Fruit fly (Drosophila melanogaster): ENCODE data around the gene Snoo.

Snoo gene

dm6 chr2L:7940459-7941343, 43.3 kb downstream of the Snoo start (continued):
- TF ChIP-seq row (GFP tag; IDR thresholded peaks at IDR 0.05) (no peak), Blimp-1 (GFP tag; optimal IDR thresholded peaks at IDR 0.05) (no peak), dimm (GFP tag; IDR thresholded peaks at IDR 0.05) (no peak), Lpt (GFP tag; optimal IDR thresholded peaks at IDR 0.05) (no peak), CG6272 (GFP tag; IDR thresholded peaks at IDR 0.05) (no peak), Tbp (GFP tag; optimal IDR thresholded peaks at IDR 0.05) (no peak), NfI (GFP tag; optimal IDR thresholded peaks at IDR 0.05) (peak; percentile 29), CG9437 (GFP tag; optimal IDR thresholded peaks at IDR 0.05) (no peak), sim (GFP tag; IDR thresholded peaks at IDR 0.05) (no peak), Fer1 (GFP tag; optimal IDR thresholded peaks at IDR 0.05) (peak; percentile 83), CG6654 (GFP tag; optimal IDR thresholded peaks at IDR 0.05) (no peak), HmgD (GFP tag; optimal IDR thresholded peaks at IDR 0.05) (no peak), Dp (GFP tag; optimal IDR thresholded peaks at IDR 0.05) (no peak), Pdp1 (GFP tag; optimal IDR thresholded peaks at IDR 0.05) (no peak), chif (GFP tag; optimal IDR thresholded peaks at IDR 0.05) (no peak), Meics (GFP tag; optimal IDR thresholded peaks at IDR 0.05) (peak; percentile 18), ERR (GFP tag; optimal IDR thresholded peaks at IDR 0.05) (no peak), inv (GFP tag; IDR thresholded peaks at IDR 0.05; ENCODE audit: partially characterized antibody) (no peak), CG30020 (tag; optimal IDR thresholded peaks at IDR 0.05) (no peak), bbx (GFP tag; IDR thresholded peaks at IDR 0.05; ENCODE audit: partially characterized antibody) (no peak), ash1 (GFP tag; optimal IDR thresholded peaks at IDR 0.05) (peak; percentile 32)

dm6 chr2L:7938488-7938887, 45.5 kb downstream of the Snoo start:
- TF ChIP-seq CG4617 (GFP tag; optimal IDR thresholded peaks at IDR 0.05; ENCODE audit: borderline replicate concordance) (no peak), sima (GFP tag; optimal IDR thresholded peaks at IDR 0.05) (no peak), pita (GFP tag; optimal IDR thresholded peaks at IDR 0.05) (no peak), Drgx (GFP tag; IDR thresholded peaks at IDR 0.05) (peak; percentile 78), Hr51 (GFP tag; optimal IDR thresholded peaks at IDR 0.05) (peak in 1 of 2 experiments; percentile 45), CG14965 (GFP tag; optimal IDR thresholded peaks at IDR 0.05; ENCODE audit: borderline replicate concordance) (no peak), Ptx1 (GFP tag; IDR thresholded peaks at IDR 0.05) (no peak), Usf (GFP tag; optimal IDR thresholded peaks at IDR 0.05) (no peak), Med (GFP tag) (peak; percentile 21), dmrt99B (tag; optimal IDR thresholded peaks at IDR 0.05) (peak; percentile 32), mam (GFP tag; optimal IDR thresholded peaks at IDR 0.05) (no peak), dimm (GFP tag; IDR thresholded peaks at IDR 0.05) (no peak), Awh (GFP tag; IDR thresholded peaks at IDR 0.05) (no peak), ash1 (GFP tag; optimal IDR thresholded peaks at IDR 0.05) (no peak), Mes4 (GFP tag; optimal IDR thresholded peaks at IDR 0.05) (no peak), unpg (GFP tag; optimal IDR thresholded peaks at IDR 0.05) (peak; percentile 10), CG6254 (GFP tag; optimal IDR thresholded peaks at IDR 0.05) (no peak), D19B (GFP tag; optimal IDR thresholded peaks at IDR 0.05) (no peak), CG31441 (GFP tag; IDR thresholded peaks at IDR 0.05) (0 out of 2 replicates have a peak, but pooled peaks have one; percentile 10), sim (GFP tag; IDR thresholded peaks at IDR 0.05) (no peak), CG6765 (GFP tag; optimal IDR thresholded peaks at IDR 0.05) (no peak), CG11504 (tag; optimal IDR thresholded peaks at IDR 0.05) (peak; percentile 23), gem (tag; optimal IDR thresholded peaks at IDR 0.05) (peak; percentile 36), emc (GFP tag; optimal IDR thresholded peaks at IDR 0.05) (no peak), CG18619 (GFP tag; optimal IDR thresholded peaks at IDR 0.05) (no peak), CG2678 (tag; optimal IDR thresholded peaks at IDR 0.05) (peak; percentile 2), row (GFP tag; IDR thresholded peaks at IDR 0.05) (0 out of 3 replicates have a peak, but pooled peaks have one; percentile 16), bsh (GFP tag; optimal IDR thresholded peaks at IDR 0.05) (no peak), CG18011 (GFP tag; optimal IDR thresholded peaks at IDR 0.05) (no peak), D19A (tag; optimal IDR thresholded peaks at IDR 0.05) (no peak)

All from whole organism, embryonic.